Fruit fly (Drosophila melanogaster) Kc167 (cell line): ENCODE results near the gene CG2747.
"Not testable (repeated sequence)": the region's sequence is repeated elsewhere in the genome, so short reads cannot be mapped to it uniquely, and the experiment has no call there.

Source experiments
- Myc ChIP-seq: fragments of >200 bp; optimal IDR thresholded peaks from 2 replicates; lab custom pipeline; 2017; ENCODE audit warnings: missing external identifiers
- Sin3A ChIP-seq: fragments of >200 bp; optimal IDR thresholded peaks from 2 replicates; lab custom pipeline; 2018; ENCODE audit warnings: missing external identifiers
- h ChIP-seq: fragments of >200 bp; optimal IDR thresholded peaks from 3 replicates; lab custom pipeline; 2018; ENCODE audit warnings: missing external identifiers
- insv ChIP-seq: fragments of >200 bp; optimal IDR thresholded peaks from 3 replicates; lab custom pipeline; 2018; ENCODE audit warnings: missing external identifiers
- psq ChIP-seq: fragments of >200 bp; optimal IDR thresholded peaks from 2 replicates; lab custom pipeline; 2017; ENCODE audit warnings: missing external identifiers
- ttk ChIP-seq: sonication (Bioruptor generic); optimal IDR thresholded peaks from 2 replicates; lab custom pipeline; 2017; ENCODE audit warnings: missing external identifiers

Gene CG2747

DNA sequence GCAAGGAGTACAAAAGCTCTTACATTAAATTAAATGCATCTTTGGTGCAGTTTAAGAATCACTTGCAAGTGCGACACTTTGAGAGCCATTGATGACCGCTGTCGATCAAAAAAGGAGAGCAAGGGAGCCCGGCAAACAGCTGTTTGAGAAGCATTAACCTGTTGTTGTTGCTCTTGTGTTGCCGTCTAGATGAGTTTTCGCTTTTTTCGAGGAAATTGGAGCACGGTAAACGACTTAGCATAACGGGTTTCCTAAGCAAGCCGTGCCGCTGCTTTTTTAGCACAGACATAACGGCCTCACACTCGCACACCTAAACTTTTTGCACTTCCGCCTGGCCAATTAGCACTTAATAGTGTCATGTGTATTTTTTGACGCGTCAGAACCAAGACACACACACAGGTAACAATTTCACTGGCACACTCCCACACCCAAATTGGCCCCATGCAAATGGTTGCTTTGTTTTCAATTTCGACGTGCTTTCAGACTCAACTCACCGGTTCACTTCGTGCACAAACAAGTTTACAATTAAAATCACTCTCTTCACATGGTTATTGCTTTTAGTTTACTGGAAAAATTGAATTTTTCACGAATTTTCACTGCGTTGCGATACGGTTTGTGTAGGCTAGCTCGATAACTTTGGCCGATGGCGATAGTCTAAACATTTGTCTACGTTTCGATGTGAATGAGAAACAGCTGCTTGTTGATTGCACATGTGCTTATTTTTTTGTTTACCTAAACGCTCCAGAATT is at the start of gene CG2747, which contains the start of gene CG10903:
Gene CG2747, minus strand, starts transcription at position 640 of the 749 bp plus-strand sequence.
Gene CG10903, plus strand, starts transcription at position 261 of the 749 bp plus-strand sequence.
- no peak for TF ChIP-seq ttk (lab: Kevin White, UChicago)
- TF ChIP-seq Sin3A (lab: Kevin White, UChicago) = no peak
- TF ChIP-seq psq = no peak
- TF ChIP-seq h (lab: Kevin White, UChicago) = no peak
- no peak for TF ChIP-seq Myc (lab: Kevin White, UChicago)
- no peak for TF ChIP-seq insv (lab: Kevin White, UChicago)

DNA sequence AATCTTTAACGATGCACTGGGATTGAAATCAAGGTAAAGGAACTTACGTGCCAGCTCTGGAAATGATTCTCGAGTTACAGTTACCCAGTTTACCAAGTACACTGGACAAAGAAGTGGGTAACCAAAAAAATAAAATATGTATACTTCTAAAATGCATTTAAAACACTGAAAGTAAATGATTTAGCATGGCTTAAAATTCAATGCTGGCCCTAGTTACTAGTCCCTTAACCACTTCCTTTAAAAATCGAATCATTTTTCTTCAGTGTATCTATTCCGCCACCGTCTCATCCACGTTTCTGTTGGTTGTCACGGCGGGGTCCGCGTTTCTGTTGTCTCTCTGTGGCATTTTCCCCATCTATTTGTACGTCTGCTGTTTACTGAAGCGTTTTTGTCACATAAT is 42.0 kb upstream of the CG2747 start:
- TF ChIP-seq ttk (lab: Kevin White, UChicago) = no peak
- TF ChIP-seq h (lab: Kevin White, UChicago) = no peak
- no peak for TF ChIP-seq Sin3A (lab: Kevin White, UChicago)
- no peak for TF ChIP-seq Myc (lab: Kevin White, UChicago)
- TF ChIP-seq insv (lab: Kevin White, UChicago) = no peak
- no peak for TF ChIP-seq psq

DNA sequence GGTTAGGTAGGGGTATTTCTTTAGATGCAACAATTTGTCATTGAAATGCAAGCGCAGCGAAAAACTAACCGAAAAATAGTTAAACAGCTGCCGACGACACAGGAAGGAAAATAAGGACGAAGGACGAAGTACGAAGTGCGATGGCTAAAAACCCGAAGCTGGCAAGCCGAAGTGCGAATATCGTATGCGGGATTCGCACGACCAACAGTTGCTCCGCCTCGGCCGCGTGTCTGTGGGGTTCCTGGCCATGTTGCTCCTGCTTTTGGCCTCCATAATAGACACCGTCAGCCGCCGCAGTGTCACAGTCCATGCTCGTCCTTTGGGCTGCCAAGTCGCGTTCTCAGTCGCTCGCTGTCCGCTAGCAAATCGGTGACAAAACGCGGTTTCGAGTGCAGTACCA is 28.4 kb upstream of the CG2747 start, which contains the start of gene mAChR-B:
Gene mAChR-B, plus strand, starts transcription at position 301 of the 400 bp plus-strand sequence.
- TF ChIP-seq ttk (lab: Kevin White, UChicago) = no peak
- TF ChIP-seq insv (lab: Kevin White, UChicago) = no peak
- no peak for TF ChIP-seq psq
- TF ChIP-seq Myc (lab: Kevin White, UChicago) = no peak
- TF ChIP-seq h (lab: Kevin White, UChicago) = no peak
- TF ChIP-seq Sin3A (lab: Kevin White, UChicago) = no peak

DNA sequence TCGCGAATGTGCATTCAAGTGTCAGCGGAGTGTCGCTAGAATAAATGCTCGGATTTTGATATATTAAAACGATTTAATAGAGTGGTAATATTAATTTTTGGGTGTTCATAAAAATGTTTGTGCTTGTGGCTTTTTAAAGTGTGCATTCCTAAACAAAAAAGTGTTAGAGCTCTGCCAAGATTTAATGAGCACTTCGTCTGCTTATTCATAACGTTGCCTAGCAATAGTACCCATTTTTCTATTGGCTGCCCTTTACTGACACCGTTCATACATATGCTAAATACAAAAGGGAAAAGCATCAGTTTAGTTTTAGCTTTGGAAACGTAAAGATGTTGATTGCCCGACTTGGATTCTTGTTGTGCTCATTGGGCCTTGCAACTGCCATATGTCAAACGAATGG is 18.8 kb upstream of the CG2747 start, which contains the start of gene CG43061:
Gene CG43061, plus strand, starts transcription at position 301 of the 400 bp plus-strand sequence.
- not testable (repeated sequence) for TF ChIP-seq h, Sin3A, insv (lab: Kevin White, UChicago)

DNA sequence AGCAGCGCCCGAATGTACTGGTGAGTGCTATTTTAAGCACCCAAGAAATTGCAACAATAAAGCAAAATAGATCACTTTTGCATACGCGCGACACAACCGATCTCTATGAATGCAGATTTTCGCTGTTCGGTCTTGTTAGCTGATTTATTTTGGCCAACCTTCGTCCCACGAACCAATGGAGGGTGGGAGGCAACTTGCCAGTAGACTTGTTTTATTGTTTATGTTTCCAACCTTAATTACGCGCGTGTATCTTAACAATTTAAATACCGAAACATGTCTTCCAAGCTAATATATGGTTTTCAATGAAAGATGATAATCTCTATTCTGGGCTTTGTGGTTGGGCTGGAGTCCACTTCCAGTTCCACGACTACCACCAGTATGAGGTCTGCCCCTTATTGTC is 18.3 kb upstream of the CG2747 start, which contains the start of gene CG43618:
Gene CG43618, plus strand, starts transcription at position 301 of the 400 bp plus-strand sequence.
- not testable (repeated sequence) for TF ChIP-seq Myc, h, ttk (lab: Kevin White, UChicago)

DNA sequence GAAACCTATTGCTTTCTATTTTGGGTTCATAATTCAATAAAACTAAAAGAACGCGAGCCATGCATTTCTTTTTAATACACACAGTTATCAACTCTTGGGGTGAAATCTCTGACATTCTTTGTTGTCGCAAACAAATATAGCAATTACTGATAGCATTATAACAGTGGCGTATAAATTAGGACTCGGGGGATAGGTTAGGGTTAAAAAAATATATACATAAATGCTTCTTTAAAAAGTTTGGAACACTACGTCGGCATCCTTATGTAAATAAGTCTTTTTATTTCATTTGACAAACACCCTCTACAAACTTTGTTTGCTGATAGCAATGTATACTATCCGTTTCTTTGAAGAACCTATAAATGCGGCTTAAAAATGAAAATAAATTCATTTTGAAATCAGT is 10.3 kb upstream of the CG2747 start, which contains the start of gene CG43060:
Gene CG43060, plus strand, starts transcription at position 382 of the 400 bp plus-strand sequence.
- no peak for TF ChIP-seq insv (lab: Kevin White, UChicago)
- no peak for TF ChIP-seq Sin3A (lab: Kevin White, UChicago)
- TF ChIP-seq psq = no peak
- TF ChIP-seq h (lab: Kevin White, UChicago) = no peak
- TF ChIP-seq Myc (lab: Kevin White, UChicago) = no peak
- no peak for TF ChIP-seq ttk (lab: Kevin White, UChicago)

DNA sequence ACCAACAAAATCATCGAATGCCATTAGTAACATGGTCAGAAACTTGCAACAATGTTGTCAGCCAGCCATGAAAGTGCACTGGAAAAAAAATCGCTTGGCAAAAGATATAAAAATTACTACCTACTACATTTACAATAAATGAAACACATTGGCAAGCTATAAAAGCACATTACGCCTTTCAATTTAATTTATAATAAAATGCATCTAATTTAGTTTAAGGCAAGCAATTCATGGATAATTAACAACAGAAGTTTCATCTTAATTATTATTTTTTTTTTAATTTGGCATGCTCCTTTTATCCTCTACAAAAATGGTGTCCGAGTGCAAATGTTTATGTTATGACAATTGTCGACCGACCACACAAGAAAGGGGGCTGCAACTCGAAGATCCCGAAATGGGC is 8.3 kb upstream of the CG2747 start:
- TF ChIP-seq Myc (lab: Kevin White, UChicago) (no peak), insv (lab: Kevin White, UChicago) (no peak), Sin3A (lab: Kevin White, UChicago) (no peak), psq (no peak), ttk (lab: Kevin White, UChicago) (no peak), h (lab: Kevin White, UChicago) (no peak)

DNA sequence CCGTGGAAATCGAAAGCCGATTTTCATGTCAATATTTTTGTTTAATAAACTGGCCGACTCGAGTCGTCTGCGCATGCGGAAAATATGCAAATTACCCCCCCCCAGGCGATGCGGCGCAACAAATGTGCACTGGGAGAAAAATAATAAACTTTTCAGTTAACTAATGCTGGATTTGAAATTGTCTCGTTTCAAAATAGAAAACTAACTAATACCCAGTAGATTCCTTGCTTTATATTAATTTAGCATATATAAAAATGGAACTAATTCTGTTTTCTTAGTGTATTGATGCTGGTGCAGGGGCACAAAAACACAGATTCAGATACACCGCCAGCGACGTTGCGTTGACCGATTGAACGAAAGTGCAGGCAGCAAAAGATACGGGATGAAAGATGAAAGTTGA is 7.3 kb upstream of the CG2747 start:
- TF ChIP-seq psq = no peak

DNA sequence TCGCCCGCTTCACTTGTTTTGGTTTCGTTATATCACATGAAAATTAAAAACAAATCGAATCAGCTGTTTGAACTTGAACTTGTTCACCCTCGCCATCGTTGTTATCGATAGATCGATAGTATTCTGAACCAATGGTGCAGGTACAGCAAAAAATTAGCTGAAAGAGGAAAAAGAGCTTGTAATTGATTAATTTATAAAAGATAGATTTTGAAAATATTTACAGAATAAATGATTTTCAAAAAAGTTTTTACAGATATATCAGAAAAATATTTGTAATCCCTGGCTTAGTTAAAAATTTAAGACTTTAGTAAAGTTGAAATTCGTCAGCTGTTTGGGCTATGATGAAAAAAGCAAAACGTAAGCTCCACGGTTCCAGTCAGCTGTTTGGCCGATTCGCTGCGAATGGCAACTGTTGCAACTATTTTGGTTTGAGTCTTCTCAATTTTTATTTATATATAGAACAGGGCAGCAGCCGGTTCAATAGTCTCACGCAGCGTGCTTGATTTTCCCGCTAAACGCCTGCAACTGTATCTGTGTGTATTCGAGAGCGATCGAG is 2.4 kb upstream of the CG2747 start, which contains the start of the genes CG11035 and unc-45:
Gene CG11035, minus strand, starts transcription at position 87 of the 556 bp plus-strand sequence.
Gene unc-45, plus strand, starts transcription at position 379 of the 556 bp plus-strand sequence.
- no peak for TF ChIP-seq psq
- no peak for TF ChIP-seq h (lab: Kevin White, UChicago)
- no peak for TF ChIP-seq ttk (lab: Kevin White, UChicago)
- no peak for TF ChIP-seq Myc (lab: Kevin White, UChicago)
- no peak for TF ChIP-seq Sin3A (lab: Kevin White, UChicago)
- no peak for TF ChIP-seq insv (lab: Kevin White, UChicago)

DNA sequence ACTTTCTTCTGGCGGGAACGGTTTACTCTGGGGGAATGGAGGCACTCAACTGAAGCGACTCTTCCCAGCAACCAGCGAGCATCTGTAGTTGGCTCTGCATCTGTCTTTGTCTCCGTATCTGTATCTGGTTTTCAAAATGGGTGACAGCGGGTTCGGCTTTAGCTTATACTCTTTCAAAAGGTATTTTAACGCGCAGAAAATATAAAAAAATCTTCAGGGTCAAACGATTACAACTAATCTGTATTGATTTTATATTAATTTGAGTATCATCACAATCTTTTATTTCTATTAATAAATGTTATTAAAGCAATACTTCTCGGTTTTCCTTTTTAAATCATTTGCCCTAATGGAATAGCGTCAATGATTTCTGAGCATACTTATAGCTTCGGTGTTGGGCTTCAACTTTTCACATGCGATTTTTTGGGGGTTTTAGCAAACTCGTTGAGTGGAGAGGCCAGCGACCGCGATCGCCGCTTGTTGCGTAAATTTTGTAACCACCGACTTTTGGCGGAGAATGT is 1.0 kb downstream of the CG2747 start, which contains the start of gene ImpE3:
Gene ImpE3, minus strand, starts transcription at position 51 of the 518 bp plus-strand sequence.
- TF ChIP-seq ttk (lab: Kevin White, UChicago) (no peak), h (lab: Kevin White, UChicago) (no peak), insv (lab: Kevin White, UChicago) (no peak), Sin3A (lab: Kevin White, UChicago) (no peak), psq (no peak), Myc (lab: Kevin White, UChicago) (no peak)

DNA sequence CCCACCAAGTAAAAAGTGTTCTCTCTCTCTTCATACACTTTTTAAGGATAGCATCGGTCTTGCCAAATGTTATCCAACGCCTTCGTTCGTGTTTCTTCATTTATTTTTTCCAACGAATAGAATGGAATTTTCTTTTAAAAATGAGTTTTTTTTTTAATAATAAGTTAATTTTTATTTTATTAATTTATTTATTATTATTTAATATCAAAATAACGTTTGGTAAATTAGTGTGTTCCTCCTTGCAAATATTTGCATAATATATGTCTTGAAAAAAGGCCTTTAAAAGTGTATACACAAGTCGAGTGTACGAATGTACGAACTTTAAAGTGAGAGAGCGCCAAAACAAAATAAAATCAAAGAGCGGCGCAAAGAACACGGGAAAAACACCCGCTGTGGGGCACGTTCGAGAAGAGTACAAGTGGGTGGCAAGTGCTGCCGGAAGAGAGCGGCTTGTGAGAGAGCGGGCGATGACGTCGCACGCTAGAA is 3.3 kb downstream of the CG2747 start:
- no peak for TF ChIP-seq Myc (lab: Kevin White, UChicago)
- TF ChIP-seq h (lab: Kevin White, UChicago) = no peak
- TF ChIP-seq ttk (lab: Kevin White, UChicago) = no peak
- TF ChIP-seq Sin3A (lab: Kevin White, UChicago) = no peak
- no peak for TF ChIP-seq psq
- no peak for TF ChIP-seq insv (lab: Kevin White, UChicago)
